Worm (Caenorhabditis elegans): ENCODE results near the gene F08B4.8.

DNA sequence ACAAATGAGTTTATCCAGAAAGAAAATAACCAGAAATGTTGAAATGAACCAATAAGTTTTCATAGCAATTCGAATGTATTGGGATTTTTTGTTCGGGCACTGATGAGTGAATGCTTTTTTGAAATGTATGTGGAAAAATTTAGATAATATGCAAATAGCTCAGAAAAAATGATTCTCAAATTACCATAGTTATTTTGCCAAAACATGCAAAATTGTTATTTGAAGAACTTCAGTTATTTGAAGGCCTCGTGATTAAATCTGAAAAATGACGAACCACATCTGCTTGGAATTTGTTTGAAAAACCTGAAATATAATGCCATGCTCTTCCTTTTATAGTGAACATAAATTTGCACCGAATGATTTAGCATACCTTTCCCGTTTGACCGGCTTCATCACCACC, 19.3 kb upstream of the F08B4.8 start, which contains the start of gene C49C8.6:
- TF ChIP-seq madf-9 (GFP tag; conservative IDR thresholded peaks at IDR 0.05) (no peak), unc-39 (tag; optimal IDR thresholded peaks at IDR 0.05) (no peak), rbr-2 (tag; optimal IDR thresholded peaks at IDR 0.05) (no peak), madf-5 (GFP tag; IDR thresholded peaks at IDR 0.05) (no peak), fkh-10 (GFP tag; optimal IDR thresholded peaks at IDR 0.05) (no peak)
